Worm (Caenorhabditis elegans) whole organism, L2 larva: ENCODE results near the gene Y44A6D.7.

Experiments
- C34F6.9 ChIP-seq: fragments of 150-350 bp; optimal IDR thresholded peaks from 2 replicates; lab custom pipeline; 2014; ENCODE audit warnings: missing biosample characterization, missing genetic modification characterization
- F13H6.1 ChIP-seq: sonication (generic microtip); optimal IDR thresholded peaks from 2 replicates; lab custom pipeline; 2016; ENCODE audit warnings: missing genetic modification characterization, missing compliant biosample characterization
- Y55F3AM.14 ChIP-seq: fragments of 200-800 bp; sonication (Bioruptor generic); optimal IDR thresholded peaks from 2 replicates; lab custom pipeline; 2018; ENCODE audit warnings: mild to moderate bottlenecking, missing genetic modification characterization, missing compliant biosample characterization
- aly-2 ChIP-seq: fragments of 150-350 bp; optimal IDR thresholded peaks from 2 replicates; lab custom pipeline; 2014; ENCODE audit warnings: missing biosample characterization, missing genetic modification characterization
- ama-1 ChIP-seq: fragments of 150-350 bp; optimal IDR thresholded peaks from 2 replicates; lab custom pipeline; 2018; ENCODE audit warnings: inconsistent platforms
- blmp-1 ChIP-seq: sonication (generic microtip); optimal IDR thresholded peaks from 2 replicates; lab custom pipeline; 2017; ENCODE audit warnings: missing genetic modification characterization, mild to moderate bottlenecking, missing compliant biosample characterization, antibody characterized with exemption, moderate library complexity; ENCODE audit not compliant: insufficient read depth
- ceh-16 ChIP-seq: fragments of 150-350 bp; optimal IDR thresholded peaks from 2 replicates; lab custom pipeline; 2014; ENCODE audit warnings: missing biosample characterization, missing genetic modification characterization
- ceh-82 ChIP-seq: fragments of 150-350 bp; optimal IDR thresholded peaks from 2 replicates; lab custom pipeline; 2014; ENCODE audit warnings: missing biosample characterization, missing genetic modification characterization
- crh-2 ChIP-seq: sonication (generic microtip); optimal IDR thresholded peaks from 2 replicates; lab custom pipeline; 2017; ENCODE audit warnings: missing biosample characterization, missing genetic modification characterization
- dmd-4 ChIP-seq: sonication (generic microtip); optimal IDR thresholded peaks from 2 replicates; lab custom pipeline; 2017; ENCODE audit warnings: missing biosample characterization, missing genetic modification characterization
- egl-27 ChIP-seq: sonication (generic microtip); optimal IDR thresholded peaks from 3 replicates; lab custom pipeline; 2017; ENCODE audit warnings: missing biosample characterization, missing genetic modification reagents, missing genetic modification characterization
- elt-3 ChIP-seq: sonication (generic microtip); optimal IDR thresholded peaks from 2 replicates; lab custom pipeline; 2017; ENCODE audit warnings: missing biosample characterization, missing genetic modification characterization
- fos-1 ChIP-seq: fragments of 150-350 bp; optimal IDR thresholded peaks from 2 replicates; lab custom pipeline; 2014; ENCODE audit warnings: missing biosample characterization, missing genetic modification characterization
- gmeb-1 ChIP-seq: fragments of 150-350 bp; optimal IDR thresholded peaks from 2 replicates; lab custom pipeline; 2014; ENCODE audit warnings: missing biosample characterization, missing genetic modification characterization
- lin-11 ChIP-seq: fragments of 150-350 bp; sonication (generic microtip); optimal IDR thresholded peaks from 2 replicates; lab custom pipeline; 2014; ENCODE audit warnings: missing biosample characterization, missing genetic modification characterization, inconsistent platforms, mixed read lengths
- lin-13 ChIP-seq: fragments of 150-350 bp; optimal IDR thresholded peaks from 2 replicates; lab custom pipeline; 2014; ENCODE audit warnings: missing biosample characterization, missing genetic modification reagents, missing genetic modification characterization
- lin-39 ChIP-seq: fragments of 150-350 bp; optimal IDR thresholded peaks from 2 replicates; lab custom pipeline; 2014; ENCODE audit warnings: missing biosample characterization, missing genetic modification reagents, missing genetic modification characterization
- lsy-2 ChIP-seq, 2 experiments: fragments of 150-350 bp in 1 of 2; sonication (generic microtip) in 1 of 2; optimal IDR thresholded peaks; 2 replicates each; lab custom pipeline; 2014 to 2017; ENCODE audit warnings: missing biosample characterization in 2 of 2, missing genetic modification characterization in 2 of 2
- mab-5 ChIP-seq: fragments of 150-350 bp; optimal IDR thresholded peaks from 2 replicates; lab custom pipeline; 2014; ENCODE audit warnings: missing biosample characterization, missing genetic modification characterization
- mdl-1 ChIP-seq, 2 experiments: fragments of 150-350 bp in 1 of 2; sonication (generic microtip) in 1 of 2; optimal IDR thresholded peaks; 2 replicates each; lab custom pipeline; 2017; ENCODE audit warnings: missing biosample characterization in 2 of 2, missing genetic modification characterization in 2 of 2
- nhr-11 ChIP-seq: fragments of 150-350 bp; optimal IDR thresholded peaks from 2 replicates; lab custom pipeline; 2014; ENCODE audit warnings: missing biosample characterization, missing genetic modification characterization
- nhr-12 ChIP-seq: fragments of 150-350 bp; optimal IDR thresholded peaks from 2 replicates; lab custom pipeline; 2014; ENCODE audit warnings: missing biosample characterization, missing genetic modification characterization
- nhr-129 ChIP-seq: fragments of 150-350 bp; optimal IDR thresholded peaks from 2 replicates; lab custom pipeline; 2014; ENCODE audit warnings: missing biosample characterization, missing genetic modification characterization
- nhr-21 ChIP-seq: fragments of 150-350 bp; optimal IDR thresholded peaks from 2 replicates; lab custom pipeline; 2014; ENCODE audit warnings: missing biosample characterization, missing genetic modification characterization
- nhr-237 ChIP-seq: fragments of 150-350 bp; optimal IDR thresholded peaks from 2 replicates; lab custom pipeline; 2014; ENCODE audit warnings: missing biosample characterization, missing genetic modification characterization
- nhr-25 ChIP-seq: fragments of 150-350 bp; sonication (generic microtip); optimal IDR thresholded peaks from 3 replicates; lab custom pipeline; 2014; ENCODE audit warnings: missing biosample characterization, missing genetic modification characterization
- nhr-6 ChIP-seq: fragments of 150-350 bp; optimal IDR thresholded peaks from 2 replicates; lab custom pipeline; 2014; ENCODE audit warnings: missing biosample characterization, missing genetic modification characterization
- sem-4 ChIP-seq: fragments of 150-350 bp; optimal IDR thresholded peaks from 2 replicates; lab custom pipeline; 2014; ENCODE audit warnings: missing biosample characterization, missing genetic modification reagents, missing genetic modification characterization
- sma-3 ChIP-seq: sonication (generic microtip); optimal IDR thresholded peaks from 2 replicates; lab custom pipeline; 2016; ENCODE audit warnings: missing genetic modification reagents, missing genetic modification characterization, missing compliant biosample characterization
- snpc-4 ChIP-seq: fragments of 150-350 bp; optimal IDR thresholded peaks from 2 replicates; lab custom pipeline; 2014; ENCODE audit warnings: missing biosample characterization, missing genetic modification characterization
- unc-39 ChIP-seq: fragments of 150-350 bp; optimal IDR thresholded peaks from 2 replicates; lab custom pipeline; 2014; ENCODE audit warnings: missing biosample characterization, missing genetic modification characterization
- unc-55 ChIP-seq: fragments of 150-350 bp; sonication (generic microtip); optimal IDR thresholded peaks from 3 replicates; lab custom pipeline; 2014; ENCODE audit warnings: missing biosample characterization, missing genetic modification reagents, missing genetic modification characterization
- unc-62 ChIP-seq: fragments of 150-350 bp; optimal IDR thresholded peaks from 2 replicates; lab custom pipeline; 2014; ENCODE audit warnings: missing biosample characterization, missing genetic modification reagents, missing genetic modification characterization
- zag-1 ChIP-seq: fragments of 150-350 bp; optimal IDR thresholded peaks from 2 replicates; lab custom pipeline; 2014; ENCODE audit warnings: missing biosample characterization, missing genetic modification characterization

Y44A6D.7 gene

ce11 chrV:20826618-20827017 is 12.1 kb downstream of the Y44A6D.7 start:
- no peak for TF ChIP-seq sma-3
- TF ChIP-seq nhr-11 (tag; lab: Kevin White, UChicago): no peak
- TF ChIP-seq aly-2 (tag; lab: Kevin White, UChicago): no peak
- TF ChIP-seq Y55F3AM.14: no peak
- no peak for TF ChIP-seq egl-27 (tag; lab: Kevin White, UChicago)
- TF ChIP-seq gmeb-1 (tag; lab: Kevin White, UChicago): no peak
- TF ChIP-seq ceh-82 (tag; lab: Kevin White, UChicago): no peak
- TF ChIP-seq mdl-1 (tag; optimal IDR thresholded peaks at IDR 0.05; lab: Kevin White, UChicago): no peak
- TF ChIP-seq ama-1 (lab: Kevin White, UChicago): no peak
- no peak for TF ChIP-seq unc-55 (GFP tag; lab: Kevin White, UChicago)
- no peak for TF ChIP-seq nhr-25 (tag; lab: Kevin White, UChicago)
- TF ChIP-seq unc-62 (GFP tag; lab: Kevin White, UChicago): no peak
- TF ChIP-seq lin-39 (tag; lab: Kevin White, UChicago): no peak
- TF ChIP-seq snpc-4 (tag; lab: Kevin White, UChicago): no peak
- no peak for TF ChIP-seq fos-1 (tag; lab: Kevin White, UChicago)
- TF ChIP-seq nhr-12 (tag; lab: Kevin White, UChicago): no peak
- TF ChIP-seq, all 48 proteins: peak for 0

DNA sequence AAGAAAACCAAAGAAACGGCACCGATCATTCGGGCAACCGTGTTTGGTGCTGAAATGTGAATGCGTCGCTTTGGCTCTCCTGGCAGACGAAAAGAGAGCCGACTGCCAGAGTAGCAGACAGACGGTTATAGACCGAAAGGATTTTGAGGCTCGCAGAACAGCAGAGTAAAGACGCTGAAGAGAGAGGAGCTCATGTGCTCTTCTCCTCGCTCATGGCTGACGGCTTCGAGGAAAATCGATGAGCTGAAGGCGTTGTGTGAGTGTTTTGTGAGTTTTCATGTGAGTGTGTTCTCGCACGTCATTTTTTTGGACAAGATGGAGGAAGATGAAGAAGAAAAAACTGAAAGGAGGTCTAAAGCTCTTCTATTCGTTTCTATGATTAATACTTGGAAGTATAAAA is 14.3 kb downstream of the Y44A6D.7 start, which contains the start of gene sbt-1:
Gene sbt-1 (minus strand): TSS at position 62 of the 400 bp plus-strand sequence.
- TF ChIP-seq lsy-2 (tag; optimal IDR thresholded peaks at IDR 0.05; lab: Kevin White, UChicago) (peak; percentile 40 to 77), snpc-4 (tag; lab: Kevin White, UChicago) (no peak), lin-13 (GFP tag; lab: Kevin White, UChicago) (peak; percentile 55), nhr-237 (tag; lab: Kevin White, UChicago) (no peak), zag-1 (peak; percentile 56), mdl-1 (tag; optimal IDR thresholded peaks at IDR 0.05; lab: Kevin White, UChicago) (peak in 1 of 2 experiments; percentile 69), crh-2 (tag; lab: Kevin White, UChicago) (peak; percentile 74), F13H6.1 (tag; lab: Kevin White, UChicago) (peak; percentile 26), nhr-129 (tag; lab: Kevin White, UChicago) (peak; percentile 82), C34F6.9 (tag; lab: Kevin White, UChicago) (peak; percentile 93), nhr-6 (tag; lab: Kevin White, UChicago) (peak; percentile 78), dmd-4 (tag; lab: Kevin White, UChicago) (no peak), Y55F3AM.14 (peak; percentile 45), fos-1 (tag; lab: Kevin White, UChicago) (peak; percentile 3), unc-39 (tag; lab: Kevin White, UChicago) (no peak), unc-55 (GFP tag; lab: Kevin White, UChicago) (peak; percentile 98), ceh-82 (tag; lab: Kevin White, UChicago) (peak; percentile 44), mab-5 (tag; lab: Kevin White, UChicago) (no peak), lin-11 (tag; lab: Kevin White, UChicago) (peak; percentile 83), sem-4 (tag; lab: Kevin White, UChicago) (peak; percentile 30), unc-62 (GFP tag; lab: Kevin White, UChicago) (no peak), egl-27 (tag; lab: Kevin White, UChicago) (peak; percentile 43)

DNA sequence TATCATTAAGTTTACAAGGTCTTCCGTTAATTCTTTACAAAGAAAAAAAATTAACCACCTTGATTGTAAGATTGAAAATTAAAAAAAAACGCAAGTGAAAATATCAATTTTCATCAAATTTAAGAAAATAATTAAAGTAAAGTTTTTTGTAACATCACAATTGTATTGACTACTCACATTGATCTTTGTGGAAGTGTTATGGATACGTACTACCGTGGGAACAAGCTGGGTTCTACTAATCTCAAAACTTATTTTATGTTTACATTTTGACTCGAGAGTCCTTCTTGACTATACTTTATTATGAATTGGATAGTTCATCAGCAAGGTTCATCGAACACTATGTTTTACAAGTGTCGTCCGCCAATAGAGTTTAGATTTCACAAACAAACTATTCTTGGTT is 15.0 kb downstream of the Y44A6D.7 start, which contains the start of gene num-1:
Gene num-1 (plus strand): TSS at position 301 of the 400 bp plus-strand sequence.
- no peak for TF ChIP-seq blmp-1
- TF ChIP-seq unc-62 (GFP tag; lab: Kevin White, UChicago): no peak
- no peak for TF ChIP-seq lin-13 (GFP tag; lab: Kevin White, UChicago)
- TF ChIP-seq, all 48 proteins: peak for 0

DNA sequence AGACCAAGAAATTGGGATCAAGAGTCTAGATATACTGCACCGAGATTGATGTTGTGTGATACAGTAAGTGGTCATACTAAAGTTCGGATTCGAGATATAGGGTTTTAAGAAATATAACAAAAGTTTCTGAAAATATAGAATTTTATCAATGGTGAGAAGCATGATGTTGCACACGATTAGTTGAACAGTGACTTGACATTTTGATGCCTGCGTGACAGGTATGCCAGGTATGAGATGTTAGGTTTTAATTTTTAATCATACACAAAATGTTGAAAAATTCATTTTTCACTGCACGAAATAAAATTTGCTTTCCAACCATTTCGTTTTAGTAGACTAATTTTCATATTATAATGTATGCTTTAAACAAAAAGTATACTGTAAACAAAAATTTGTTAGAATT is 15.9 kb downstream of the Y44A6D.7 start:
- TF ChIP-seq F13H6.1 (tag; lab: Kevin White, UChicago) (no peak), nhr-129 (tag; lab: Kevin White, UChicago) (no peak), unc-39 (tag; lab: Kevin White, UChicago) (no peak), blmp-1 (no peak), sma-3 (no peak), ceh-16 (tag; lab: Kevin White, UChicago) (no peak), egl-27 (tag; lab: Kevin White, UChicago) (no peak), Y55F3AM.14 (no peak), aly-2 (tag; lab: Kevin White, UChicago) (no peak), elt-3 (tag; lab: Kevin White, UChicago) (no peak), nhr-6 (tag; lab: Kevin White, UChicago) (no peak), nhr-21 (tag; lab: Kevin White, UChicago) (no peak)
